Fruit fly (Drosophila melanogaster) whole organism, pupa: ENCODE data around the gene RpL7A.

Experiments used
- CG10348 ChIP-seq: fragments of 200-800 bp; sonication (Bioruptor generic); IDR thresholded peaks from 2 replicates; pipeline ENCODE4 v1.3.6; 2022; ENCODE audit warnings: missing biosample characterization, missing genetic modification characterization
- CG12605 ChIP-seq: fragments of 200-800 bp; sonication (Bioruptor generic); IDR thresholded peaks from 2 replicates; pipeline ENCODE4 v1.3.6; 2022; ENCODE audit warnings: missing biosample characterization, missing genetic modification characterization
- CG13204 ChIP-seq: fragments of 200-800 bp; sonication (Bioruptor generic); optimal IDR thresholded peaks from 2 replicates; lab custom pipeline; 2018; ENCODE audit warnings: missing biosample characterization, mild to moderate bottlenecking, missing genetic modification characterization, moderate library complexity
- CG14655 ChIP-seq: fragments of 200-800 bp; sonication (Bioruptor generic); optimal IDR thresholded peaks from 3 replicates; lab custom pipeline; 2017; ENCODE audit warnings: mild to moderate bottlenecking, missing biosample characterization, missing genetic modification reagents, missing genetic modification characterization
- CG15710 ChIP-seq: fragments of 200-800 bp; sonication (Bioruptor generic); optimal IDR thresholded peaks from 2 replicates; lab custom pipeline; 2018; ENCODE audit warnings: missing biosample characterization, mild to moderate bottlenecking, missing genetic modification characterization, moderate library complexity
- CG17806 ChIP-seq: fragments of 200-800 bp; sonication (Bioruptor generic); optimal IDR thresholded peaks from 2 replicates; lab custom pipeline; 2018; ENCODE audit warnings: missing biosample characterization, mild to moderate bottlenecking, missing genetic modification characterization, moderate library complexity
- CG32121 ChIP-seq: fragments of 200-800 bp; sonication (Bioruptor generic); IDR thresholded peaks from 2 replicates; pipeline ENCODE4 v1.3.6; 2022; ENCODE audit warnings: missing biosample characterization, missing genetic modification characterization
- CG34367 ChIP-seq: fragments of 200-800 bp; sonication (Bioruptor generic); optimal IDR thresholded peaks from 2 replicates; lab custom pipeline; 2018; ENCODE audit warnings: missing biosample characterization, mild to moderate bottlenecking, missing genetic modification characterization
- CG4496 ChIP-seq: fragments of 200-800 bp; sonication (Bioruptor generic); IDR thresholded peaks from 3 replicates; pipeline ENCODE4 v1.3.6; 2022; ENCODE audit warnings: missing biosample characterization, missing genetic modification characterization
- CG8159 ChIP-seq: fragments of 200-800 bp; sonication (Bioruptor generic); optimal IDR thresholded peaks from 3 replicates; lab custom pipeline; 2018; ENCODE audit warnings: missing biosample characterization, mild to moderate bottlenecking, missing genetic modification characterization, moderate library complexity
- CG8301 ChIP-seq: fragments of 200-800 bp; sonication (Bioruptor generic); optimal IDR thresholded peaks from 2 replicates; lab custom pipeline; 2018; ENCODE audit warnings: missing biosample characterization, mild to moderate bottlenecking, missing genetic modification characterization
- CG9948 ChIP-seq: fragments of 200-800 bp; sonication (Bioruptor generic); optimal IDR thresholded peaks from 2 replicates; lab custom pipeline; 2018; ENCODE audit warnings: missing biosample characterization, mild to moderate bottlenecking, missing genetic modification characterization, moderate library complexity
- D1 ChIP-seq: fragments of 200-800 bp; sonication (Bioruptor generic); optimal IDR thresholded peaks from 2 replicates; lab custom pipeline; 2018; ENCODE audit warnings: missing biosample characterization, mild to moderate bottlenecking, missing genetic modification characterization, moderate library complexity
- EcR ChIP-seq: fragments of 200-800 bp; sonication (Bioruptor generic); optimal IDR thresholded peaks from 3 replicates; lab custom pipeline; 2019; ENCODE audit warnings: missing biosample characterization, missing genetic modification characterization, mild to moderate bottlenecking, moderate library complexity, missing genetic modification reagents
- Ets98B ChIP-seq: fragments of 200-800 bp; sonication (Bioruptor generic); IDR thresholded peaks from 2 replicates; pipeline ENCODE4 v1.3.6; 2022; ENCODE audit warnings: missing biosample characterization, missing genetic modification characterization
- Pif1A ChIP-seq: fragments of 200-800 bp; sonication (Bioruptor generic); optimal IDR thresholded peaks from 3 replicates; lab custom pipeline; 2016; ENCODE audit warnings: missing biosample characterization, missing genetic modification characterization
- Pif1B ChIP-seq: fragments of 200-800 bp; sonication (Bioruptor generic); optimal IDR thresholded peaks from 3 replicates; lab custom pipeline; 2016; ENCODE audit warnings: missing biosample characterization, missing genetic modification characterization
- Snoo ChIP-seq: fragments of 200-800 bp; sonication (Bioruptor generic); optimal IDR thresholded peaks from 3 replicates; lab custom pipeline; 2017; ENCODE audit warnings: missing biosample characterization, mild to moderate bottlenecking, missing genetic modification characterization, inconsistent platforms
- fd96Ca ChIP-seq: fragments of 200-800 bp; sonication (Bioruptor generic); IDR thresholded peaks from 3 replicates; pipeline ENCODE4 v1.3.6; 2022; ENCODE audit warnings: missing biosample characterization, missing genetic modification characterization
- gl ChIP-seq: fragments of 200-800 bp; sonication (Bioruptor generic); optimal IDR thresholded peaks from 2 replicates; lab custom pipeline; 2018; ENCODE audit warnings: missing biosample characterization, mild to moderate bottlenecking, missing genetic modification characterization
- rn ChIP-seq: fragments of 200-800 bp; sonication (Bioruptor generic); IDR thresholded peaks from 2 replicates; pipeline ENCODE4 v1.3.6; 2022; ENCODE audit warnings: missing biosample characterization, missing genetic modification characterization

The RpL7A gene

dm6 chrX:6533101-6533636 is at the start of gene RpL7A:
RpL7A (minus strand) TSS chrX:6533348.
- TF ChIP-seq Ets98B = 0 out of 2 replicates have a peak, but pooled peaks have one; percentile 28
- peak; percentile 27 for TF ChIP-seq CG8159
- TF ChIP-seq rn (GFP tag; lab: Robert Waterston, UW) = no peak
- TF ChIP-seq CG10348 (GFP tag; lab: Robert Waterston, UW) = no peak
- TF ChIP-seq CG14655 = no peak
- peak; percentile 23 for TF ChIP-seq CG8301
- TF ChIP-seq gl (tag; lab: Kevin White, UChicago) = peak; percentile 15
- peak; percentile 78 for TF ChIP-seq Snoo (tag; lab: Kevin White, UChicago)
- TF ChIP-seq EcR (GFP tag; lab: Kevin White, UChicago) = no peak
- TF ChIP-seq CG9948 (tag; lab: Kevin White, UChicago) = no peak
- peak; percentile 52 for TF ChIP-seq CG13204 (GFP tag; lab: Kevin White, UChicago)
- no peak for TF ChIP-seq CG17806 (tag; lab: Kevin White, UChicago)
- TF ChIP-seq fd96Ca (GFP tag; lab: Robert Waterston, UW) = 0 out of 3 replicates have a peak, but pooled peaks have one; percentile 19
- TF ChIP-seq Pif1B = no peak
- peak; percentile 53 for TF ChIP-seq CG34367 (tag; lab: Kevin White, UChicago)
- TF ChIP-seq Pif1A (GFP tag; lab: Kevin White, UChicago) = peak; percentile 64
- peak; percentile 77 for TF ChIP-seq CG4496
- TF ChIP-seq CG15710 (tag; lab: Kevin White, UChicago) = no peak
- no peak for TF ChIP-seq D1 (tag; lab: Kevin White, UChicago)
- no peak for TF ChIP-seq CG32121 (GFP tag; lab: Robert Waterston, UW)
- TF ChIP-seq CG12605 (GFP tag; lab: Robert Waterston, UW) = peak; percentile 68
- TF ChIP-seq, all 21 proteins: peak for 11

- no peak for TF ChIP-seq Snoo (tag; lab: Kevin White, UChicago)
- TF ChIP-seq CG8301 = peak; percentile 29
- no peak for TF ChIP-seq CG8159
- no peak for TF ChIP-seq rn (GFP tag; lab: Robert Waterston, UW)
- TF ChIP-seq fd96Ca (GFP tag; lab: Robert Waterston, UW) = peak; percentile 68; the same call in 2 of the 3 replicates
- TF ChIP-seq D1 (tag; lab: Kevin White, UChicago) = no peak
- peak; percentile 27 for TF ChIP-seq CG14655
- peak; percentile 13; the same call in 1 of the 2 replicates for TF ChIP-seq CG32121 (GFP tag; lab: Robert Waterston, UW)
- no peak for TF ChIP-seq gl (tag; lab: Kevin White, UChicago)
- TF ChIP-seq Ets98B = peak; percentile 53
- peak; percentile 9 for TF ChIP-seq Pif1B
- TF ChIP-seq CG12605 (GFP tag; lab: Robert Waterston, UW) = peak; percentile 33; the same call in 1 of the 2 replicates
- no peak for TF ChIP-seq CG34367 (tag; lab: Kevin White, UChicago)
- TF ChIP-seq CG4496 = peak; percentile 78
- no peak for TF ChIP-seq EcR (GFP tag; lab: Kevin White, UChicago)
- TF ChIP-seq, all 21 proteins: peak for 8
Observed at dm6 chrX:6574488-6574887, 41.3 kb upstream of the RpL7A start.

dm6 chrX:6573799-6574198 is 40.7 kb upstream of the RpL7A start:
- no peak for TF ChIP-seq CG13204 (GFP tag; lab: Kevin White, UChicago)
- no peak for TF ChIP-seq CG34367 (tag; lab: Kevin White, UChicago)
- peak; percentile 19 for TF ChIP-seq Pif1A (GFP tag; lab: Kevin White, UChicago)
- TF ChIP-seq CG8301 = peak; percentile 37
- peak; percentile 15 for TF ChIP-seq CG17806 (tag; lab: Kevin White, UChicago)
- TF ChIP-seq CG9948 (tag; lab: Kevin White, UChicago) = peak; percentile 17
- TF ChIP-seq EcR (GFP tag; lab: Kevin White, UChicago) = no peak
- TF ChIP-seq CG12605 (GFP tag; lab: Robert Waterston, UW) = no peak
- TF ChIP-seq Ets98B = no peak
- no peak for TF ChIP-seq CG32121 (GFP tag; lab: Robert Waterston, UW)
- no peak for TF ChIP-seq CG10348 (GFP tag; lab: Robert Waterston, UW)
- peak; percentile 40 for TF ChIP-seq CG8159
- TF ChIP-seq CG14655 = peak; percentile 63
- peak; percentile 43; the same call in 1 of the 3 replicates for TF ChIP-seq fd96Ca (GFP tag; lab: Robert Waterston, UW)
- no peak for TF ChIP-seq CG4496
- no peak for TF ChIP-seq D1 (tag; lab: Kevin White, UChicago)
- TF ChIP-seq gl (tag; lab: Kevin White, UChicago) = no peak
- peak; percentile 36 for TF ChIP-seq CG15710 (tag; lab: Kevin White, UChicago)
- peak; percentile 16 for TF ChIP-seq Snoo (tag; lab: Kevin White, UChicago)
- peak; percentile 4 for TF ChIP-seq Pif1B
- no peak for TF ChIP-seq rn (GFP tag; lab: Robert Waterston, UW)

dm6 chrX:6571234-6571915 is 38.2 kb upstream of the RpL7A start:
- TF ChIP-seq CG34367 (tag; lab: Kevin White, UChicago) (peak; percentile 64), D1 (tag; lab: Kevin White, UChicago) (peak; percentile 11), gl (tag; lab: Kevin White, UChicago) (peak; percentile 48), CG12605 (GFP tag; lab: Robert Waterston, UW) (no peak; the same call in 1 of the 2 replicates), fd96Ca (GFP tag; lab: Robert Waterston, UW) (peak; percentile 79), CG32121 (GFP tag; lab: Robert Waterston, UW) (peak; percentile 87), Pif1A (GFP tag; lab: Kevin White, UChicago) (peak; percentile 70), Pif1B (peak; percentile 83), CG14655 (peak; percentile 97), CG8159 (peak; percentile 78), CG17806 (tag; lab: Kevin White, UChicago) (peak; percentile 75), CG13204 (GFP tag; lab: Kevin White, UChicago) (peak; percentile 17), CG8301 (peak; percentile 96), CG15710 (tag; lab: Kevin White, UChicago) (peak; percentile 79), Ets98B (peak; percentile 83), rn (GFP tag; lab: Robert Waterston, UW) (peak; percentile 53), CG9948 (tag; lab: Kevin White, UChicago) (peak; percentile 80), CG10348 (GFP tag; lab: Robert Waterston, UW) (peak; percentile 68), Snoo (tag; lab: Kevin White, UChicago) (peak; percentile 80), CG4496 (peak; percentile 90), EcR (GFP tag; lab: Kevin White, UChicago) (no peak)
